Fruit fly (Drosophila melanogaster) whole organism, wandering third instar larva: ENCODE data around the gene SP1029.
A peak's percentile ranks its signal among the peaks of the same experiment; 100 is the strongest.

Experiments used
- Abd-B ChIP-seq: fragments of >200 bp; optimal IDR thresholded peaks from 2 replicates; lab custom pipeline; 2017; ENCODE audit warnings: missing biosample characterization, missing genetic modification characterization
- CG32264 ChIP-seq: fragments of 200-800 bp; sonication (Bioruptor generic); optimal IDR thresholded peaks from 2 replicates; lab custom pipeline; 2016; ENCODE audit warnings: missing biosample characterization, missing genetic modification characterization
- CG9705 ChIP-seq: fragments of 200-800 bp; sonication (Bioruptor generic); optimal IDR thresholded peaks from 2 replicates; lab custom pipeline; 2018; ENCODE audit warnings: missing biosample characterization, mild to moderate bottlenecking, missing genetic modification characterization
- CrebA ChIP-seq: fragments of 200-800 bp; sonication (Bioruptor generic); optimal IDR thresholded peaks from 2 replicates; lab custom pipeline; 2016; ENCODE audit warnings: missing biosample characterization, mild to moderate bottlenecking, missing genetic modification characterization, borderline replicate concordance
- Dfd ChIP-seq: fragments of >200 bp; optimal IDR thresholded peaks from 2 replicates; lab custom pipeline; 2017; ENCODE audit warnings: missing biosample characterization, missing genetic modification characterization
- Dif ChIP-seq: fragments of 200-275, 200-300 bp; sonication (Bioruptor generic); optimal IDR thresholded peaks from 2 replicates; lab custom pipeline; 2018; ENCODE audit warnings: missing biosample characterization, missing genetic modification characterization; ENCODE audit not compliant: partially characterized antibody
- GATAd ChIP-seq: sonication (Bioruptor generic); optimal IDR thresholded peaks from 2 replicates; lab custom pipeline; 2016; ENCODE audit warnings: missing biosample characterization, missing genetic modification characterization
- HLH106 ChIP-seq: fragments of 200-800 bp; optimal IDR thresholded peaks from 3 replicates; lab custom pipeline; 2019; ENCODE audit warnings: missing biosample characterization, mild to moderate bottlenecking, missing genetic modification characterization, moderate library complexity
- Hnf4 ChIP-seq: fragments of 200-800 bp; sonication (Bioruptor generic); optimal IDR thresholded peaks from 2 replicates; lab custom pipeline; 2016; ENCODE audit warnings: missing biosample characterization, mild to moderate bottlenecking, missing genetic modification characterization
- Hr78 ChIP-seq: fragments of >200 bp; optimal IDR thresholded peaks from 2 replicates; lab custom pipeline; 2017; ENCODE audit warnings: missing biosample characterization, missing genetic modification characterization
- Hr83 ChIP-seq: fragments of 200-300 bp; sonication (Bioruptor generic); optimal IDR thresholded peaks from 2 replicates; lab custom pipeline; 2016; ENCODE audit warnings: missing biosample characterization, mild to moderate bottlenecking, missing genetic modification characterization, moderate library complexity; ENCODE audit not compliant: poor library complexity, severe bottlenecking
- Jra ChIP-seq: sonication (Bioruptor generic); optimal IDR thresholded peaks from 2 replicates; lab custom pipeline; 2016; ENCODE audit warnings: missing biosample characterization, missing genetic modification characterization
- Mio ChIP-seq: sonication (Bioruptor generic); optimal IDR thresholded peaks from 2 replicates; lab custom pipeline; 2016; ENCODE audit warnings: missing biosample characterization, missing genetic modification characterization
- Myc ChIP-seq: fragments of >200 bp; optimal IDR thresholded peaks from 2 replicates; lab custom pipeline; 2017
- N ChIP-seq: fragments of >200 bp; optimal IDR thresholded peaks from 2 replicates; lab custom pipeline; 2018; ENCODE audit warnings: missing biosample characterization, missing external identifiers, missing genetic modification characterization
- OdsH ChIP-seq: fragments of 200-800 bp; sonication (Bioruptor generic); optimal IDR thresholded peaks from 2 replicates; lab custom pipeline; 2016; ENCODE audit warnings: missing biosample characterization, mild to moderate bottlenecking, missing genetic modification characterization
- Rel ChIP-seq, 2 experiments: fragments of 200-800 bp; sonication (Bioruptor generic) in 1 of 2; optimal IDR thresholded peaks; 2 replicates in 1 of 2; 3 replicates in 1 of 2; lab custom pipeline; 2016 to 2019; ENCODE audit warnings: mild to moderate bottlenecking in 2 of 2, missing biosample characterization in 2 of 2, missing genetic modification characterization in 2 of 2, moderate library complexity in 1 of 2
- Sp1 ChIP-seq: fragments of 200-800 bp; sonication (Bioruptor generic); optimal IDR thresholded peaks from 3 replicates; lab custom pipeline; 2019; ENCODE audit warnings: missing biosample characterization, mild to moderate bottlenecking, missing genetic modification characterization, moderate library complexity
- Vsx2 ChIP-seq: fragments of 200-300, 225-300 bp; sonication (Bioruptor generic); optimal IDR thresholded peaks from 2 replicates; lab custom pipeline; 2018; ENCODE audit warnings: missing biosample characterization, missing genetic modification characterization; ENCODE audit not compliant: partially characterized antibody
- br ChIP-seq: fragments of 200-800 bp; sonication (Bioruptor generic); optimal IDR thresholded peaks from 2 replicates; lab custom pipeline; 2016; ENCODE audit warnings: missing biosample characterization, missing genetic modification characterization
- brk ChIP-seq: fragments of 200-800 bp; sonication (Bioruptor generic); optimal IDR thresholded peaks from 2 replicates; lab custom pipeline; 2016; ENCODE audit warnings: missing biosample characterization, mild to moderate bottlenecking, missing genetic modification characterization
- dl ChIP-seq, 2 experiments: fragments of 175-275, 200-275 bp in 1 of 2; fragments of 200-275 bp in 1 of 2; sonication (Bioruptor generic); optimal IDR thresholded peaks; lab custom pipeline; 2018; ENCODE audit warnings: mild to moderate bottlenecking in 2 of 2, missing biosample characterization in 2 of 2, missing genetic modification characterization in 2 of 2, moderate library complexity in 2 of 2; ENCODE audit not compliant: partially characterized antibody in 2 of 2, insufficient read depth in 1 of 2
- dmrt93B ChIP-seq: fragments of 200-800 bp; sonication (Bioruptor generic); optimal IDR thresholded peaks from 2 replicates; lab custom pipeline; 2018; ENCODE audit warnings: missing biosample characterization, mild to moderate bottlenecking, missing genetic modification characterization
- dsf ChIP-seq: sonication (Bioruptor generic); optimal IDR thresholded peaks from 2 replicates; lab custom pipeline; 2016; ENCODE audit warnings: missing biosample characterization, missing genetic modification characterization, borderline replicate concordance
- ey ChIP-seq: fragments of 200-800 bp; sonication (Bioruptor generic); optimal IDR thresholded peaks from 2 replicates; lab custom pipeline; 2016; ENCODE audit warnings: missing biosample characterization, missing genetic modification characterization
- foxo ChIP-seq, 2 experiments: fragments of 200-800 bp; sonication (Bioruptor generic); optimal IDR thresholded peaks; 2 replicates in 1 of 2; 3 replicates in 1 of 2; lab custom pipeline; 2016 to 2017; ENCODE audit warnings: missing biosample characterization in 2 of 2, missing genetic modification characterization in 2 of 2
- fru ChIP-seq: fragments of 200-800 bp; sonication (Bioruptor generic); optimal IDR thresholded peaks from 3 replicates; lab custom pipeline; 2016; ENCODE audit warnings: missing biosample characterization, mild to moderate bottlenecking, missing genetic modification characterization
- h ChIP-seq: fragments of 200-800 bp; sonication (Bioruptor generic); optimal IDR thresholded peaks from 3 replicates; lab custom pipeline; 2016; ENCODE audit warnings: missing biosample characterization, mild to moderate bottlenecking, missing genetic modification characterization
- lola ChIP-seq: fragments of >200 bp; optimal IDR thresholded peaks from 2 replicates; lab custom pipeline; 2017; ENCODE audit warnings: missing biosample characterization, missing genetic modification characterization
- pan ChIP-seq: fragments of >200 bp; optimal IDR thresholded peaks from 2 replicates; lab custom pipeline; 2017
- psq ChIP-seq: fragments of 200-800 bp; sonication (Bioruptor generic); optimal IDR thresholded peaks from 3 replicates; lab custom pipeline; 2017; ENCODE audit warnings: missing biosample characterization, mild to moderate bottlenecking, missing genetic modification characterization, moderate library complexity
- rgr ChIP-seq: fragments of 200-800 bp; sonication (Bioruptor generic); optimal IDR thresholded peaks from 3 replicates; lab custom pipeline; 2016; ENCODE audit warnings: missing biosample characterization, mild to moderate bottlenecking, missing genetic modification characterization
- sage ChIP-seq: fragments of 200-800 bp; sonication (Bioruptor generic); optimal IDR thresholded peaks from 2 replicates; lab custom pipeline; 2016; ENCODE audit warnings: missing biosample characterization, mild to moderate bottlenecking, missing genetic modification characterization
- sv ChIP-seq: fragments of 200-800 bp; sonication (Bioruptor generic); optimal IDR thresholded peaks from 3 replicates; lab custom pipeline; 2016; ENCODE audit warnings: missing biosample characterization, missing genetic modification characterization
- tai ChIP-seq: sonication (Bioruptor generic); optimal IDR thresholded peaks from 2 replicates; lab custom pipeline; 2016; ENCODE audit warnings: missing biosample characterization, missing genetic modification characterization
- usp ChIP-seq: fragments of >200 bp; optimal IDR thresholded peaks from 2 replicates; lab custom pipeline; 2017; ENCODE audit warnings: missing biosample characterization, missing genetic modification characterization
- woc ChIP-seq: sonication (Bioruptor generic); optimal IDR thresholded peaks from 2 replicates; lab custom pipeline; 2016; ENCODE audit warnings: missing biosample characterization, mild to moderate bottlenecking, missing genetic modification characterization

SP1029 gene

dm6 chr3R:29210091-29210490 lies 40.2 kb downstream of the SP1029 start:
- TF ChIP-seq CG32264 (GFP tag; lab: Kevin White, UChicago): no peak
- TF ChIP-seq GATAd (GFP tag; lab: Kevin White, UChicago): no peak
- peak; percentile 76 for TF ChIP-seq Dfd (GFP tag; lab: Kevin White, UChicago)
- TF ChIP-seq Hnf4 (GFP tag; lab: Kevin White, UChicago): no peak
- no peak for TF ChIP-seq lola
- no peak for TF ChIP-seq Rel (GFP tag; optimal IDR thresholded peaks at IDR 0.05; lab: Kevin White, UChicago)
- no peak for TF ChIP-seq Rel (tag; optimal IDR thresholded peaks at IDR 0.05; lab: Kevin White, UChicago)
- no peak for TF ChIP-seq Mio (GFP tag; lab: Kevin White, UChicago)
- TF ChIP-seq, all 38 proteins: peak for 1

DNA sequence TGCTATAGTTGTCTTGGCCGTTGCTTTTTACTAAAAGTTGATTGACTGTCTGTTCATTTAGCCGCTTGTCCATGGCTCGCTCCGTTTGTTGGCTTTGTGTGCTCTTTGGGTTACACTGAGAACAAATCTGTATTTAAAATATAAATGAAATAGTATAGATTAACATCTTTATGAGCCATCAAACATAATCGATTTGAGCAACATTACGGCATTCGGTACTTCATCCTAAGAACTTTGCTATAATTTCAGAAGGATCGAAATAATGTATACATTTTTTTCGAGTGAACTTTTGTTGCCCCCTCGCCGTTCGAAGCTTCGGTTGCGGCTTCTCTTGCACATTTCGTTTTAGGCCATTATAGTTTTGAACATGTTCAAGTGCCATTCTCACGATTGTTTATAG lies 42.3 kb downstream of the SP1029 start:
- TF ChIP-seq Hr78 (GFP tag; lab: Kevin White, UChicago): no peak
- no peak for TF ChIP-seq pan (lab: Kevin White, UChicago)
- peak; percentile 45 for TF ChIP-seq h (GFP tag; lab: Kevin White, UChicago)
- peak; percentile 40 for TF ChIP-seq rgr (GFP tag; lab: Kevin White, UChicago)
- TF ChIP-seq fru (GFP tag; lab: Kevin White, UChicago): peak; percentile 61
- peak; percentile 37 for TF ChIP-seq ey (GFP tag; lab: Kevin White, UChicago)
- TF ChIP-seq Dfd (GFP tag; lab: Kevin White, UChicago): no peak
- no peak for TF ChIP-seq usp (GFP tag; lab: Kevin White, UChicago)
- no peak for TF ChIP-seq brk (GFP tag; lab: Kevin White, UChicago)
- TF ChIP-seq sv: peak; percentile 6
- no peak for TF ChIP-seq Myc
- TF ChIP-seq GATAd (GFP tag; lab: Kevin White, UChicago): no peak
- no peak for TF ChIP-seq dsf (GFP tag; lab: Kevin White, UChicago)
- peak; percentile 12 for TF ChIP-seq Hnf4 (GFP tag; lab: Kevin White, UChicago)
- no peak for TF ChIP-seq Abd-B (GFP tag; lab: Kevin White, UChicago)
- peak; percentile 5 for TF ChIP-seq psq (GFP tag; lab: Kevin White, UChicago)
- TF ChIP-seq Jra (GFP tag; lab: Kevin White, UChicago): no peak
- TF ChIP-seq woc (GFP tag; lab: Kevin White, UChicago): peak; percentile 11
- peak in 1 of 2 experiments; percentile 55 for TF ChIP-seq foxo (GFP tag; optimal IDR thresholded peaks at IDR 0.05; lab: Kevin White, UChicago)
- TF ChIP-seq N: no peak
- no peak for TF ChIP-seq Hr83 (GFP tag; lab: Kevin White, UChicago)
- no peak for TF ChIP-seq sage (GFP tag; lab: Kevin White, UChicago)
- TF ChIP-seq dl (GFP tag; optimal IDR thresholded peaks at IDR 0.05; lab: Kevin White, UChicago; ENCODE audit: insufficient read depth in 1 of 2, partially characterized antibody in 2 of 2): no peak
- TF ChIP-seq CrebA (GFP tag; lab: Kevin White, UChicago): no peak
- no peak for TF ChIP-seq tai (GFP tag; lab: Kevin White, UChicago)
- TF ChIP-seq Rel (GFP tag; optimal IDR thresholded peaks at IDR 0.05; lab: Kevin White, UChicago): no peak
- no peak for TF ChIP-seq Rel (tag; optimal IDR thresholded peaks at IDR 0.05; lab: Kevin White, UChicago)
- no peak for TF ChIP-seq Mio (GFP tag; lab: Kevin White, UChicago)
- peak; percentile 60 for TF ChIP-seq br (GFP tag; lab: Kevin White, UChicago)
- no peak for TF ChIP-seq lola
- peak; percentile 26 for TF ChIP-seq Sp1 (GFP tag; lab: Kevin White, UChicago)
- TF ChIP-seq HLH106: peak; percentile 27
- TF ChIP-seq Dif (GFP tag; lab: Kevin White, UChicago): no peak
- TF ChIP-seq, all 38 proteins: peak for 12

dm6 chr3R:29207012-29207656 lies 43.1 kb downstream of the SP1029 start:
- peak; percentile 52 for TF ChIP-seq brk (GFP tag; lab: Kevin White, UChicago)
- TF ChIP-seq fru (GFP tag; lab: Kevin White, UChicago): peak; percentile 80
- TF ChIP-seq HLH106: peak; percentile 92
- no peak for TF ChIP-seq Mio (GFP tag; lab: Kevin White, UChicago)
- peak; percentile 76 for TF ChIP-seq sage (GFP tag; lab: Kevin White, UChicago)
- peak; percentile 55 for TF ChIP-seq Dfd (GFP tag; lab: Kevin White, UChicago)
- peak; percentile 80 for TF ChIP-seq dmrt93B (GFP tag; lab: Kevin White, UChicago)
- peak; percentile 88 for TF ChIP-seq Sp1 (GFP tag; lab: Kevin White, UChicago)
- no peak for TF ChIP-seq sv
- TF ChIP-seq Dif (GFP tag; lab: Kevin White, UChicago): no peak
- no peak for TF ChIP-seq CG32264 (GFP tag; lab: Kevin White, UChicago)
- peak; percentile 91 for TF ChIP-seq psq (GFP tag; lab: Kevin White, UChicago)
- no peak for TF ChIP-seq usp (GFP tag; lab: Kevin White, UChicago)
- TF ChIP-seq foxo (GFP tag; optimal IDR thresholded peaks at IDR 0.05; lab: Kevin White, UChicago): peak in 1 of 2 experiments; percentile 85
- TF ChIP-seq pan (lab: Kevin White, UChicago): no peak
- peak; percentile 63 for TF ChIP-seq br (GFP tag; lab: Kevin White, UChicago)
- TF ChIP-seq dsf (GFP tag; lab: Kevin White, UChicago): peak; percentile 42
- no peak for TF ChIP-seq tai (GFP tag; lab: Kevin White, UChicago)
- peak; percentile 87 for TF ChIP-seq h (GFP tag; lab: Kevin White, UChicago)
- no peak for TF ChIP-seq lola
- no peak for TF ChIP-seq Rel (GFP tag; optimal IDR thresholded peaks at IDR 0.05; lab: Kevin White, UChicago)
- peak; percentile 68 for TF ChIP-seq Rel (tag; optimal IDR thresholded peaks at IDR 0.05; lab: Kevin White, UChicago)
- TF ChIP-seq N: peak; percentile 56
- no peak for TF ChIP-seq GATAd (GFP tag; lab: Kevin White, UChicago)
- TF ChIP-seq Abd-B (GFP tag; lab: Kevin White, UChicago): no peak
- TF ChIP-seq Hr78 (GFP tag; lab: Kevin White, UChicago): no peak
- peak; percentile 9 for TF ChIP-seq Jra (GFP tag; lab: Kevin White, UChicago)
- no peak for TF ChIP-seq Hr83 (GFP tag; lab: Kevin White, UChicago)
- TF ChIP-seq Vsx2 (GFP tag; lab: Kevin White, UChicago): no peak
- TF ChIP-seq woc (GFP tag; lab: Kevin White, UChicago): peak; percentile 50
- peak; percentile 72 for TF ChIP-seq ey (GFP tag; lab: Kevin White, UChicago)
- TF ChIP-seq Myc: no peak
- peak; percentile 82 for TF ChIP-seq OdsH (GFP tag; lab: Kevin White, UChicago)
- peak; percentile 80 for TF ChIP-seq rgr (GFP tag; lab: Kevin White, UChicago)
- peak; percentile 86 for TF ChIP-seq CG9705 (GFP tag; lab: Kevin White, UChicago)
